Worm (Caenorhabditis elegans) whole organism, L4 larva: ENCODE measurements around the gene gegf-1.

Experiments
- F37D6.2 ChIP-seq: sonication (generic microtip); optimal IDR thresholded peaks from 2 replicates; lab custom pipeline; 2016; ENCODE audit warnings: mild to moderate bottlenecking, missing genetic modification characterization, missing compliant biosample characterization
- F49E8.2 ChIP-seq: sonication (generic microtip); optimal IDR thresholded peaks from 2 replicates; lab custom pipeline; 2016; ENCODE audit warnings: missing compliant biosample characterization, mild to moderate bottlenecking, missing genetic modification characterization, borderline replicate concordance
- T20F7.1 ChIP-seq: fragments of 200-800 bp; sonication (Bioruptor generic); optimal IDR thresholded peaks from 2 replicates; lab custom pipeline; 2018; ENCODE audit warnings: mild to moderate bottlenecking, missing genetic modification characterization, missing compliant biosample characterization
- Y48G9A.11 ChIP-seq: fragments of 200-800 bp; sonication (Bioruptor generic); IDR thresholded peaks from 2 replicates; pipeline ENCODE4 v1.3.6; 2022; ENCODE audit warnings: missing genetic modification reagents, missing genetic modification characterization, missing compliant biosample characterization
- ZK337.2 ChIP-seq: fragments of 200-800 bp; sonication (Bioruptor generic); IDR thresholded peaks from 2 replicates; pipeline ENCODE4 v1.3.6; 2022; ENCODE audit warnings: missing genetic modification reagents, missing genetic modification characterization, missing compliant biosample characterization
- ama-1 ChIP-seq: fragments of 150-350 bp; optimal IDR thresholded peaks from 2 replicates; lab custom pipeline; 2014; ENCODE audit warnings: inconsistent platforms, mixed read lengths
- arid-1 ChIP-seq: fragments of 200-800 bp; sonication (Bioruptor generic); conservative IDR thresholded peaks from 2 replicates; pipeline ENCODE4 v1.3.6; 2022; ENCODE audit warnings: missing genetic modification reagents, missing genetic modification characterization, missing compliant biosample characterization
- ceh-20 ChIP-seq: fragments of 200-800 bp; sonication (Bioruptor generic); IDR thresholded peaks from 2 replicates; pipeline ENCODE4 v1.3.6; 2022; ENCODE audit warnings: missing genetic modification reagents, missing genetic modification characterization, missing compliant biosample characterization
- ceh-28 ChIP-seq: fragments of 150-350 bp; optimal IDR thresholded peaks from 2 replicates; lab custom pipeline; 2014; ENCODE audit warnings: missing biosample characterization, missing genetic modification reagents, missing genetic modification characterization
- ceh-44 ChIP-seq: fragments of 200-800 bp; sonication (Bioruptor generic); IDR thresholded peaks from 2 replicates; pipeline ENCODE4 v1.3.6; 2022; ENCODE audit warnings: missing genetic modification reagents, missing genetic modification characterization, missing compliant biosample characterization
- ctbp-1 ChIP-seq: fragments of 200-800 bp; sonication (Bioruptor generic); IDR thresholded peaks from 2 replicates; pipeline ENCODE4 v1.3.6; 2022; ENCODE audit warnings: missing genetic modification reagents, missing genetic modification characterization, missing compliant biosample characterization
- dmd-6 ChIP-seq: fragments of 200-800 bp; sonication (Bioruptor generic); IDR thresholded peaks from 2 replicates; pipeline ENCODE4 v1.3.6; 2022; ENCODE audit warnings: missing genetic modification reagents, missing genetic modification characterization, missing compliant biosample characterization
- dmd-9 ChIP-seq: fragments of 200-800 bp; sonication (Bioruptor generic); IDR thresholded peaks from 2 replicates; pipeline ENCODE4 v1.3.6; 2022; ENCODE audit warnings: missing genetic modification reagents, missing genetic modification characterization, missing compliant biosample characterization
- dpl-1 ChIP-seq: fragments of 150-350 bp; optimal IDR thresholded peaks from 2 replicates; lab custom pipeline; 2014; ENCODE audit warnings: missing biosample characterization, missing genetic modification reagents, missing genetic modification characterization
- duxl-1 ChIP-seq: sonication (generic microtip); optimal IDR thresholded peaks from 2 replicates; lab custom pipeline; 2016; ENCODE audit warnings: mild to moderate bottlenecking, missing genetic modification characterization, moderate library complexity, missing compliant biosample characterization; ENCODE audit not compliant: poor library complexity
- fkh-10 ChIP-seq: fragments of 150-350 bp; optimal IDR thresholded peaks from 2 replicates; lab custom pipeline; 2014; ENCODE audit warnings: missing biosample characterization, missing genetic modification reagents, missing genetic modification characterization
- hif-1 ChIP-seq, 2 experiments: sonication (generic microtip); optimal IDR thresholded peaks; 2 replicates each; lab custom pipeline; 2016 to 2017; ENCODE audit warnings: missing compliant biosample characterization in 2 of 2, missing genetic modification characterization in 2 of 2, missing genetic modification reagents in 2 of 2, missing genotype in 2 of 2, mild to moderate bottlenecking in 1 of 2
- hmg-1.1 ChIP-seq: fragments of 200-800 bp; sonication (Bioruptor generic); IDR thresholded peaks from 2 replicates; pipeline ENCODE4 v1.3.6; 2022; ENCODE audit warnings: missing genetic modification reagents, missing genetic modification characterization, missing compliant biosample characterization
- lin-1 ChIP-seq: fragments of 200-800 bp; sonication (Bioruptor generic); IDR thresholded peaks from 2 replicates; pipeline ENCODE4 v1.3.6; 2022; ENCODE audit warnings: missing genetic modification reagents, missing genetic modification characterization, missing compliant biosample characterization
- lin-38 ChIP-seq: fragments of 200-800 bp; sonication (Bioruptor generic); IDR thresholded peaks from 2 replicates; pipeline ENCODE4 v1.3.6; 2022; ENCODE audit warnings: missing genetic modification reagents, missing genetic modification characterization, missing compliant biosample characterization
- lsy-2 ChIP-seq, 2 experiments: fragments of 150-350 bp in 1 of 2; sonication (generic microtip) in 1 of 2; optimal IDR thresholded peaks; 2 replicates each; lab custom pipeline; 2014 to 2017; ENCODE audit warnings: missing biosample characterization in 2 of 2, missing genetic modification characterization in 2 of 2
- madf-5 ChIP-seq, 2 experiments: fragments of 200-800 bp; sonication (Bioruptor generic); IDR thresholded peaks; 2 replicates each; pipeline ENCODE4 v1.3.6; 2022; ENCODE audit warnings: missing compliant biosample characterization in 2 of 2, missing genetic modification characterization in 2 of 2
- madf-9 ChIP-seq: fragments of 200-800 bp; sonication (Bioruptor generic); conservative IDR thresholded peaks from 2 replicates; pipeline ENCODE4 v1.3.6; 2022; ENCODE audit warnings: missing genetic modification reagents, missing genetic modification characterization, missing compliant biosample characterization
- mdl-1 ChIP-seq, 2 experiments: fragments of 150-350 bp in 1 of 2; sonication (generic microtip) in 1 of 2; optimal IDR thresholded peaks; 2 replicates each; lab custom pipeline; 2014 to 2017; ENCODE audit warnings: missing biosample characterization in 2 of 2, missing genetic modification characterization in 2 of 2
- mdt-29 ChIP-seq: fragments of 200-800 bp; sonication (Bioruptor generic); IDR thresholded peaks from 2 replicates; pipeline ENCODE4 v1.3.6; 2022; ENCODE audit warnings: missing genetic modification reagents, missing genetic modification characterization, missing compliant biosample characterization
- mep-1 ChIP-seq: fragments of 150-350 bp; sonication (generic microtip); optimal IDR thresholded peaks from 3 replicates; lab custom pipeline; 2014; ENCODE audit warnings: missing biosample characterization, missing genetic modification characterization
- mes-2 ChIP-seq: sonication (generic microtip); optimal IDR thresholded peaks from 2 replicates; lab custom pipeline; 2016; ENCODE audit warnings: missing genotype, mild to moderate bottlenecking, missing genetic modification characterization, missing compliant biosample characterization; ENCODE audit not compliant: poor library complexity, severe bottlenecking
- mxl-2 ChIP-seq: fragments of 200-800 bp; sonication (Bioruptor generic); conservative IDR thresholded peaks from 2 replicates; pipeline ENCODE4 v1.3.6; 2022; ENCODE audit warnings: missing genetic modification reagents, missing genetic modification characterization, missing compliant biosample characterization
- nhr-10 ChIP-seq: fragments of 150-350 bp; optimal IDR thresholded peaks from 2 replicates; lab custom pipeline; 2014; ENCODE audit warnings: missing biosample characterization, missing genetic modification characterization
- nhr-102 ChIP-seq: sonication (generic microtip); optimal IDR thresholded peaks from 2 replicates; lab custom pipeline; 2016; ENCODE audit warnings: mild to moderate bottlenecking, missing genetic modification characterization, moderate library complexity, missing compliant biosample characterization
- nhr-111 ChIP-seq: fragments of 200-800 bp; sonication (Bioruptor generic); optimal IDR thresholded peaks from 2 replicates; lab custom pipeline; 2018; ENCODE audit warnings: mild to moderate bottlenecking, missing genetic modification characterization, missing compliant biosample characterization
- nhr-28 ChIP-seq: fragments of 150-350 bp; optimal IDR thresholded peaks from 2 replicates; lab custom pipeline; 2014; ENCODE audit warnings: missing biosample characterization, missing genetic modification characterization
- nhr-48 ChIP-seq: sonication (generic microtip); optimal IDR thresholded peaks from 2 replicates; lab custom pipeline; 2016; ENCODE audit warnings: mild to moderate bottlenecking, missing genetic modification characterization, missing compliant biosample characterization
- nhr-6 ChIP-seq: fragments of 150-350 bp; optimal IDR thresholded peaks from 2 replicates; lab custom pipeline; 2014; ENCODE audit warnings: missing biosample characterization, missing genetic modification characterization
- nhr-76 ChIP-seq: fragments of 150-350 bp; optimal IDR thresholded peaks from 2 replicates; lab custom pipeline; 2014; ENCODE audit warnings: missing biosample characterization, missing genetic modification characterization
- nhr-77 ChIP-seq: fragments of 150-350 bp; optimal IDR thresholded peaks from 2 replicates; lab custom pipeline; 2014; ENCODE audit warnings: missing biosample characterization, missing genetic modification characterization
- pha-4 ChIP-seq, 2 experiments: fragments of 150-350 bp in 1 of 2; fragments of 200-800 bp in 1 of 2; sonication (Bioruptor generic) in 1 of 2; IDR thresholded peaks in 1 of 2; optimal IDR thresholded peaks in 1 of 2; 2 replicates each; pipeline versions ENCODE4 v1.3.6 to Lab custom; 2014 to 2022; ENCODE audit warnings: missing genetic modification characterization in 2 of 2, missing genetic modification reagents in 2 of 2, missing biosample characterization in 1 of 2, missing compliant biosample characterization in 1 of 2
- php-3 ChIP-seq: fragments of 200-800 bp; sonication (Bioruptor generic); IDR thresholded peaks from 2 replicates; pipeline ENCODE4 v1.3.6; 2022; ENCODE audit warnings: missing genetic modification reagents, missing genetic modification characterization, missing compliant biosample characterization
- rbr-2 ChIP-seq: sonication (generic microtip); optimal IDR thresholded peaks from 2 replicates; lab custom pipeline; 2016; ENCODE audit warnings: missing genotype, missing genetic modification characterization, missing compliant biosample characterization
- sdz-12 ChIP-seq: fragments of 200-800 bp; sonication (Bioruptor generic); optimal IDR thresholded peaks from 2 replicates; lab custom pipeline; 2018; ENCODE audit warnings: mild to moderate bottlenecking, missing genetic modification characterization, missing compliant biosample characterization
- set-16 ChIP-seq: fragments of 200-800 bp; sonication (Bioruptor generic); IDR thresholded peaks from 2 replicates; pipeline ENCODE4 v1.3.6; 2022; ENCODE audit warnings: missing genetic modification reagents, missing genetic modification characterization, missing compliant biosample characterization
- spr-1 ChIP-seq: sonication (generic microtip); optimal IDR thresholded peaks from 2 replicates; lab custom pipeline; 2016; ENCODE audit warnings: mild to moderate bottlenecking, missing genetic modification characterization, missing compliant biosample characterization
- tra-1 ChIP-seq: fragments of 200-800 bp; sonication (Bioruptor generic); IDR thresholded peaks from 2 replicates; pipeline ENCODE4 v1.3.6; 2022; ENCODE audit warnings: missing genetic modification reagents, missing genetic modification characterization, missing compliant biosample characterization
- unc-130 ChIP-seq: sonication (generic microtip); optimal IDR thresholded peaks from 2 replicates; lab custom pipeline; 2016; ENCODE audit warnings: missing genetic modification reagents, missing genetic modification characterization, missing compliant biosample characterization
- unc-39 ChIP-seq: sonication (generic microtip); optimal IDR thresholded peaks from 2 replicates; lab custom pipeline; 2017; ENCODE audit warnings: missing biosample characterization, missing genetic modification characterization
- vab-7 ChIP-seq: fragments of 200-800 bp; sonication (Bioruptor generic); IDR thresholded peaks from 2 replicates; pipeline ENCODE4 v1.3.6; 2022; ENCODE audit warnings: missing genetic modification reagents, missing genetic modification characterization, missing compliant biosample characterization
- zfp-2 ChIP-seq: sonication (generic microtip); optimal IDR thresholded peaks from 2 replicates; lab custom pipeline; 2016; ENCODE audit warnings: mild to moderate bottlenecking, missing genetic modification characterization, missing compliant biosample characterization
- zfp-3 ChIP-seq: fragments of 200-800 bp; sonication (Bioruptor generic); conservative IDR thresholded peaks from 2 replicates; pipeline ENCODE4 v1.3.6; 2022; ENCODE audit warnings: missing genetic modification reagents, missing genetic modification characterization, missing compliant biosample characterization
- ztf-7 ChIP-seq: fragments of 150-350 bp; optimal IDR thresholded peaks from 2 replicates; lab custom pipeline; 2014; ENCODE audit warnings: missing biosample characterization, missing genetic modification characterization

The gegf-1 gene

DNA sequence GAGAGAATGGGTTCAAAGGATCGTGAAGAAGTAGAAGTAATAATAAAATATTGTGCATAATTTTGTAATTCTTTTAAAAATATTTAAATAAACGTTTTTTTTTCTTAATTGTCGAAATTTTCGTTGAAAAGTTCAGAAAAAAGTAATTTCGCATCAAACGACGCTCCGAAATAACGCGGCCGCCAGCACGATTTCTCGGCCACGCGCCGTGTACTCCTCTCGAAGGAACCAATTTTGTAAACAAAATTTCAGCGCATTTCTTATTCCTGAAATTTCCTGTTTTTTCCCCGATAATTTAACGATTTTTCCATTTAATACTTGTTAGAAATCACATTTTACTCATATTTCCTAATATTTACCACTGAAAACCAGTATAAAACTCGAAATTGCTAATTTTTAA, 34.3 kb upstream of the gegf-1 start, which contains the start of gene Y38C1AA.12:
TSS of gene Y38C1AA.12 (plus strand) at position 211 of the 400 bp plus-strand sequence.
- TF ChIP-seq zfp-3 (peak; percentile 67; the same call in 1 of the 2 replicates), unc-130 (GFP tag; lab: Kevin White, UChicago) (peak; percentile 90), mxl-2 (GFP tag; lab: Robert Waterston, UW) (no peak), lin-1 (GFP tag; lab: Robert Waterston, UW) (peak; percentile 22; the same call in 1 of the 2 replicates), mdl-1 (tag; optimal IDR thresholded peaks at IDR 0.05; lab: Kevin White, UChicago) (no peak), T20F7.1 (GFP tag; lab: Kevin White, UChicago) (peak; percentile 98), vab-7 (0 out of 2 replicates have a peak, but pooled peaks have one; percentile 10), madf-5 (GFP tag; IDR thresholded peaks at IDR 0.05; lab: Robert Waterston, UW) (no peak), sdz-12 (GFP tag; lab: Kevin White, UChicago) (peak; percentile 80), zfp-2 (tag; lab: Kevin White, UChicago) (no peak), nhr-111 (no peak), nhr-77 (tag; lab: Kevin White, UChicago) (peak; percentile 69), dmd-6 (GFP tag; lab: Robert Waterston, UW) (peak; percentile 84), nhr-102 (tag; lab: Kevin White, UChicago) (peak; percentile 57), arid-1 (no peak), nhr-76 (tag; lab: Kevin White, UChicago) (no peak), lsy-2 (tag; optimal IDR thresholded peaks at IDR 0.05; lab: Kevin White, UChicago) (peak in 1 of 2 experiments; percentile 85), ceh-20 (GFP tag; lab: Robert Waterston, UW) (no peak), ztf-7 (tag; lab: Kevin White, UChicago) (peak; percentile 23), madf-9 (GFP tag; lab: Robert Waterston, UW) (peak; percentile 67), dpl-1 (peak; percentile 75), fkh-10 (peak; percentile 53), nhr-10 (tag; lab: Kevin White, UChicago) (no peak), ctbp-1 (GFP tag; lab: Robert Waterston, UW) (0 out of 2 replicates have a peak, but pooled peaks have one; percentile 18), duxl-1 (tag; lab: Kevin White, UChicago) (peak; percentile 56), tra-1 (GFP tag; lab: Robert Waterston, UW) (0 out of 2 replicates have a peak, but pooled peaks have one; percentile 47), nhr-48 (no peak), F49E8.2 (peak; percentile 56), hif-1 (tag; optimal IDR thresholded peaks at IDR 0.05; lab: Kevin White, UChicago) (peak in 1 of 2 experiments; percentile 92), mes-2 (tag; lab: Kevin White, UChicago) (peak; percentile 99), unc-39 (tag; lab: Kevin White, UChicago) (no peak), F37D6.2 (peak; percentile 48), pha-4 (GFP tag; IDR thresholded peaks at IDR 0.05; lab: Robert Waterston, UW) (peak; percentile 30; the same call in 1 of the 2 replicates), pha-4 (tag; optimal IDR thresholded peaks at IDR 0.05; lab: Kevin White, UChicago) (no peak), nhr-6 (tag; lab: Kevin White, UChicago) (peak; percentile 72), php-3 (GFP tag; lab: Robert Waterston, UW) (no peak; the same call in 1 of the 2 replicates), dmd-9 (GFP tag; lab: Robert Waterston, UW) (peak; percentile 91), nhr-28 (tag; lab: Kevin White, UChicago) (peak; percentile 27), mdt-29 (GFP tag; lab: Robert Waterston, UW) (no peak), ceh-28 (no peak), rbr-2 (peak; percentile 70), hmg-1.1 (GFP tag; lab: Robert Waterston, UW) (0 out of 2 replicates have a peak, but pooled peaks have one; percentile 44), set-16 (GFP tag; lab: Robert Waterston, UW) (no peak), mep-1 (tag; lab: Kevin White, UChicago) (peak; percentile 66), lin-38 (peak; percentile 78), Y48G9A.11 (GFP tag; lab: Robert Waterston, UW) (peak; percentile 98), spr-1 (no peak), ZK337.2 (GFP tag; lab: Robert Waterston, UW) (peak; percentile 95), ama-1 (lab: Kevin White, UChicago) (peak; percentile 16), ceh-44 (GFP tag; lab: Robert Waterston, UW) (peak; percentile 58; the same call in 1 of the 2 replicates)
